Worm (Caenorhabditis elegans): Measurements from ENCODE around the gene ubc-20.

DNA sequence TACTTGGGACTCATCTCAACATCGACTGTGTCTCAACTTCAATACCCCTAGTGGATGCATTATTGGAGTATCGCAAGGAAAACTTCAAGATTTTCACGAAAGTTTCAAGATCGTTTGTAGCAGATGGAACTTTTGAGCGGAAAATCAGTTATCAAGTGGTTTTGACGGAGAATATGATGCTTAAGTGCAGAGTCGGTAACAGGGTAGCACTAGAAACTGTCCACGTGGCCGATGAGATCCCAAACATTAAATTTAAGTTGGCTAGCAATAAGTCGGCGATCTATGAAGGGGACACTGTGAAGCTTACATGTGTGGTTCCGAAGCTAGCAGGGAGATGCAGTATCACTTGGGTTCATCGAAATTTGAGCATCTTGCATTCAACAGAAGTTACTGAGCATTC lies 29.5 kb upstream of the ubc-20 start:
- TF ChIP-seq flt-1 (GFP tag; IDR thresholded peaks at IDR 0.05) (no peak), ceh-13 (GFP tag; optimal IDR thresholded peaks at IDR 0.05) (no peak), pes-1 (GFP tag; IDR thresholded peaks at IDR 0.05) (no peak), ceh-36 (tag; optimal IDR thresholded peaks at IDR 0.05) (no peak), ama-1 (optimal IDR thresholded peaks at IDR 0.05) (no peak), aly-1 (tag; optimal IDR thresholded peaks at IDR 0.05) (no peak), ets-7 (tag; optimal IDR thresholded peaks at IDR 0.05) (no peak), tra-4 (tag; optimal IDR thresholded peaks at IDR 0.05) (no peak), tbx-37 (GFP tag; conservative IDR thresholded peaks at IDR 0.05) (no peak), B0310.2 (tag; optimal IDR thresholded peaks at IDR 0.05) (no peak), sea-1 (GFP tag; conservative IDR thresholded peaks at IDR 0.05) (no peak)

All from whole organism, early embryonic.